Worm (Caenorhabditis elegans) whole organism, late embryonic: ENCODE data around the gene Y53C12B.7.

Experiments used
- K02D7.2 ChIP-seq: sonication (generic microtip); optimal IDR thresholded peaks from 2 replicates; lab custom pipeline; 2017; ENCODE audit warnings: mild to moderate bottlenecking, missing genetic modification characterization, missing compliant biosample characterization
- K09A11.1 ChIP-seq: sonication (generic microtip); optimal IDR thresholded peaks from 2 replicates; lab custom pipeline; 2017; ENCODE audit warnings: antibody characterized with exemption, mild to moderate bottlenecking, missing genetic modification characterization, missing compliant biosample characterization; ENCODE audit not compliant: insufficient read depth
- ama-1 ChIP-seq: fragments of 150-350 bp; optimal IDR thresholded peaks from 2 replicates; lab custom pipeline; 2014
- ceh-19 ChIP-seq: fragments of 200-800 bp; sonication (Bioruptor generic); optimal IDR thresholded peaks from 2 replicates; lab custom pipeline; 2018; ENCODE audit warnings: mild to moderate bottlenecking, missing genetic modification characterization, missing compliant biosample characterization
- ceh-2 ChIP-seq: sonication (generic microtip); optimal IDR thresholded peaks from 2 replicates; lab custom pipeline; 2016; ENCODE audit warnings: missing genotype, missing genetic modification characterization, missing compliant biosample characterization
- ceh-24 ChIP-seq: sonication (generic microtip); optimal IDR thresholded peaks from 2 replicates; lab custom pipeline; 2016; ENCODE audit warnings: mild to moderate bottlenecking, missing genetic modification characterization, missing compliant biosample characterization
- ceh-31 ChIP-seq: sonication (generic microtip); optimal IDR thresholded peaks from 2 replicates; lab custom pipeline; 2016; ENCODE audit warnings: missing genetic modification characterization, missing compliant biosample characterization
- ceh-34 ChIP-seq: sonication (generic microtip); optimal IDR thresholded peaks from 2 replicates; lab custom pipeline; 2016; ENCODE audit warnings: mild to moderate bottlenecking, missing genetic modification characterization, missing compliant biosample characterization
- ceh-45 ChIP-seq: fragments of 200-800 bp; sonication (Bioruptor generic); IDR thresholded peaks from 2 replicates; pipeline ENCODE4 v1.3.6; 2022; ENCODE audit warnings: missing genetic modification reagents, missing genetic modification characterization, missing compliant biosample characterization
- dve-1 ChIP-seq: sonication (generic microtip); optimal IDR thresholded peaks from 2 replicates; lab custom pipeline; 2017; ENCODE audit warnings: antibody characterized with exemption, mild to moderate bottlenecking, missing genetic modification characterization, missing compliant biosample characterization
- elt-2 ChIP-seq: sonication (generic microtip); optimal IDR thresholded peaks from 2 replicates; lab custom pipeline; 2016; ENCODE audit warnings: missing genetic modification reagents, missing genetic modification characterization, missing compliant biosample characterization
- fkh-10 ChIP-seq: fragments of 150-350 bp; optimal IDR thresholded peaks from 2 replicates; lab custom pipeline; 2014; ENCODE audit warnings: missing biosample characterization, missing genetic modification reagents, missing genetic modification characterization
- fkh-6 ChIP-seq: sonication (generic microtip); optimal IDR thresholded peaks from 2 replicates; lab custom pipeline; 2016; ENCODE audit warnings: missing genetic modification characterization, missing compliant biosample characterization
- hlh-13 ChIP-seq: fragments of 200-800 bp; sonication (Bioruptor generic); optimal IDR thresholded peaks from 2 replicates; lab custom pipeline; 2018; ENCODE audit warnings: mild to moderate bottlenecking, missing genetic modification characterization, missing compliant biosample characterization
- hlh-30 ChIP-seq: sonication (generic microtip); optimal IDR thresholded peaks from 2 replicates; lab custom pipeline; 2017; ENCODE audit warnings: antibody characterized with exemption, missing genetic modification characterization, missing compliant biosample characterization; ENCODE audit not compliant: insufficient read depth
- hlh-8 ChIP-seq: sonication (generic microtip); optimal IDR thresholded peaks from 2 replicates; lab custom pipeline; 2016; ENCODE audit warnings: missing genotype, missing genetic modification characterization, missing compliant biosample characterization
- lim-6 ChIP-seq: sonication (generic microtip); optimal IDR thresholded peaks from 2 replicates; lab custom pipeline; 2016; ENCODE audit warnings: missing genetic modification characterization, missing compliant biosample characterization
- lin-11 ChIP-seq: fragments of 200-800 bp; sonication (Bioruptor generic); optimal IDR thresholded peaks from 2 replicates; lab custom pipeline; 2018; ENCODE audit warnings: mild to moderate bottlenecking, missing genetic modification characterization, missing compliant biosample characterization
- mec-3 ChIP-seq: sonication (generic microtip); optimal IDR thresholded peaks from 2 replicates; lab custom pipeline; 2016; ENCODE audit warnings: borderline replicate concordance, missing genetic modification characterization, missing compliant biosample characterization
- nhr-11 ChIP-seq: fragments of 150-350 bp; optimal IDR thresholded peaks from 2 replicates; lab custom pipeline; 2014; ENCODE audit warnings: missing biosample characterization, missing genetic modification characterization
- nhr-232 ChIP-seq: sonication (generic microtip); optimal IDR thresholded peaks from 2 replicates; lab custom pipeline; 2016; ENCODE audit warnings: missing genetic modification characterization, missing compliant biosample characterization
- pag-3 ChIP-seq: sonication (generic microtip); optimal IDR thresholded peaks from 2 replicates; lab custom pipeline; 2016; ENCODE audit warnings: missing compliant biosample characterization, missing genetic modification characterization, borderline replicate concordance
- pat-9 ChIP-seq: fragments of 200-800 bp; sonication (Bioruptor generic); optimal IDR thresholded peaks from 2 replicates; lab custom pipeline; 2018; ENCODE audit warnings: mild to moderate bottlenecking, missing genetic modification characterization, moderate library complexity, missing compliant biosample characterization
- pha-2 ChIP-seq: sonication (generic microtip); optimal IDR thresholded peaks from 2 replicates; lab custom pipeline; 2017; ENCODE audit warnings: mild to moderate bottlenecking, missing genetic modification characterization, missing compliant biosample characterization
- pqm-1 ChIP-seq: sonication (generic microtip); optimal IDR thresholded peaks from 2 replicates; lab custom pipeline; 2016; ENCODE audit warnings: missing genetic modification characterization, missing compliant biosample characterization
- rnt-1 ChIP-seq: sonication (generic microtip); optimal IDR thresholded peaks from 2 replicates; lab custom pipeline; 2016; ENCODE audit warnings: missing genetic modification characterization, missing compliant biosample characterization
- sdc-2 ChIP-seq: sonication (generic microtip); optimal IDR thresholded peaks from 2 replicates; lab custom pipeline; 2016; ENCODE audit warnings: missing genotype, missing genetic modification characterization, missing compliant biosample characterization
- tbx-2 ChIP-seq: sonication (generic microtip); optimal IDR thresholded peaks from 2 replicates; lab custom pipeline; 2016; ENCODE audit warnings: missing genetic modification characterization, missing compliant biosample characterization
- tbx-7 ChIP-seq: sonication (generic microtip); optimal IDR thresholded peaks from 2 replicates; lab custom pipeline; 2016; ENCODE audit warnings: missing genotype, missing genetic modification characterization, missing compliant biosample characterization
- ttx-3 ChIP-seq: sonication (generic microtip); optimal IDR thresholded peaks from 2 replicates; lab custom pipeline; 2016; ENCODE audit warnings: missing genetic modification reagents, missing genetic modification characterization, missing compliant biosample characterization
- unc-3 ChIP-seq, 2 experiments: fragments of 200-800 bp in 1 of 2; sonication (Bioruptor generic) in 1 of 2; sonication (generic microtip) in 1 of 2; conservative IDR thresholded peaks in 1 of 2; optimal IDR thresholded peaks in 1 of 2; 2 replicates each; pipeline versions ENCODE4 v1.3.6 to Lab custom; 2016 to 2022; ENCODE audit warnings: missing compliant biosample characterization in 2 of 2, missing genetic modification characterization in 2 of 2, missing genetic modification reagents in 1 of 2
- unc-55 ChIP-seq: sonication (generic microtip); optimal IDR thresholded peaks from 2 replicates; lab custom pipeline; 2017; ENCODE audit warnings: missing biosample characterization, missing genetic modification reagents, missing genetic modification characterization
- unc-86 ChIP-seq: sonication (generic microtip); optimal IDR thresholded peaks from 2 replicates; lab custom pipeline; 2016; ENCODE audit warnings: missing genetic modification characterization, missing compliant biosample characterization
- zip-5 ChIP-seq: sonication (generic microtip); optimal IDR thresholded peaks from 2 replicates; lab custom pipeline; 2016; ENCODE audit warnings: missing genetic modification characterization, missing compliant biosample characterization

Y53C12B.7 gene

DNA sequence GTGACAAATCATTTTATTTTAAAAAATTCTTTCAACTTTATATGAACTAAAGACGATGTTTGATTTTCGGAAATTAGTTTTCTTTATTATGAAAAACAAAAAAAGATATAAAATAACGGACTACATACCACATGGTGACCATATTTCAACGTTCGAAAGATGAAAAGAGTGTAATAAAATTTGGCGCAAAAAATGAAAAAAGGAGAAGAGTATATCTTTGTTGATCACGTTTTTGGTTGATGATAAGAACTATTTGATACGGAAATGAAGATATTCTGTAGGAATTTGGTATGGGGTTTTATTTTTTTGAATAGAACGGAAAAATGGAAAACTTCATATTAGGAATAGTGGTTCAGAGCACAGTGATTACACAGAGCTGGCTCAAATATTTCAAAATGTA lies at the start of gene Y53C12B.7:
TSS of gene Y53C12B.7 (minus strand) at position 163 of the 400 bp plus-strand sequence.
- TF ChIP-seq hlh-8 (tag; lab: Kevin White, UChicago) (no peak), rnt-1 (tag; lab: Kevin White, UChicago) (no peak), unc-86 (tag; lab: Kevin White, UChicago) (no peak), unc-55 (GFP tag; lab: Kevin White, UChicago) (no peak), fkh-10 (GFP tag; lab: Kevin White, UChicago) (no peak), ceh-31 (tag; lab: Kevin White, UChicago) (no peak), fkh-6 (tag; lab: Kevin White, UChicago) (no peak), pha-2 (tag; lab: Kevin White, UChicago) (no peak), K02D7.2 (no peak), lim-6 (tag; lab: Kevin White, UChicago) (no peak), lin-11 (tag; lab: Kevin White, UChicago) (no peak), nhr-11 (tag; lab: Kevin White, UChicago) (no peak), pag-3 (tag; lab: Kevin White, UChicago) (no peak), ama-1 (no peak), tbx-7 (tag; lab: Kevin White, UChicago) (no peak), ceh-19 (GFP tag; lab: Kevin White, UChicago) (no peak), ceh-34 (no peak), hlh-30 (tag; lab: Kevin White, UChicago) (no peak), ceh-24 (tag; lab: Kevin White, UChicago) (no peak), ceh-45 (GFP tag; lab: Robert Waterston, UW) (no peak)

DNA sequence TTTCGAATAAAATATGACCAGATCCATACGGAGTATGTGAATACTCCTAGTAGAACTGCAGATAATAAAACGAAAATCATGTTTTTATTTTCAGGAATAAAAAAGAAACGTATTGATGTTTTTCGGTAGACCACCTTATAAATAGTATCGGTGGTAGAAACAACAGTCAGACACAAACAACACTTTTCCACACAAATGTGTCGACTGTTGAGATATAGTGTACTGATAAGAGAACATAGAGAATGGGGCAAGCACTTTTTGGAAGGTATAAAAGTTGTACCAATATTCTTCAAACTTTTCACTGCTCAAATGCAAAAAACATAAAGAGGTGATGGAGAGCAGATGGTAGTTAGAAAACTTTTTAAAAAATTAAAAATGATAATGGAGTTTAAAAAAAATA lies 49.6 kb upstream of the Y53C12B.7 start, which contains the start of gene cyp-13A6:
TSS of gene cyp-13A6 (minus strand) at position 180 of the 400 bp plus-strand sequence.
- TF ChIP-seq elt-2 (tag; lab: Kevin White, UChicago), result no peak
- no peak for TF ChIP-seq mec-3 (tag; lab: Kevin White, UChicago)
- no peak for TF ChIP-seq pat-9 (tag; lab: Kevin White, UChicago)
- TF ChIP-seq ama-1, result no peak
- TF ChIP-seq zip-5 (tag; lab: Kevin White, UChicago), result no peak
- TF ChIP-seq hlh-8 (tag; lab: Kevin White, UChicago), result no peak
- TF ChIP-seq unc-86 (tag; lab: Kevin White, UChicago), result no peak
- TF ChIP-seq hlh-13 (GFP tag; lab: Kevin White, UChicago), result no peak
- no peak for TF ChIP-seq ceh-45 (GFP tag; lab: Robert Waterston, UW)
- TF ChIP-seq nhr-232 (tag; lab: Kevin White, UChicago), result no peak
- no peak for TF ChIP-seq ceh-2 (tag; lab: Kevin White, UChicago)
- no peak for TF ChIP-seq unc-3 (GFP tag; conservative IDR thresholded peaks at IDR 0.05; lab: Robert Waterston, UW)
- TF ChIP-seq unc-3 (tag; optimal IDR thresholded peaks at IDR 0.05; lab: Kevin White, UChicago), result no peak
- TF ChIP-seq unc-55 (GFP tag; lab: Kevin White, UChicago), result no peak

DNA sequence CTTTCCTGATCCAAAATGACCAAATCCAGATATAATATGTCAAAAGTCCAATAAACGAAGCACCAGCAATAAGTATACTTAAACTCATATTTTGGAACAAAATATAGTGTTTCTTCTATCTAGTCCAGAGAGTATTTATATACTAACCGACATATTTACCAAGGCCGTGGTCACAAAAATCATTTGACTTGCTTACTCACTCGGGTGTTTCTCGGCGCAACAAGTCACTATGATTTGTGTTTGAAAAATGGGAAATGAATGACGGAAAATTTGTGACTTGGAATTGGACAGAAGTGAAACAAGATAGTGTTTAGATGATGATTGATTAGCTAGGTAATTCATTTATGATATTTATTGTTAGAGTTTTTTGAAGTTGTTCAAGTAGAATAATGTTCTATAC lies 47.2 kb upstream of the Y53C12B.7 start, which contains the start of gene cyp-13A5:
TSS of gene cyp-13A5 (minus strand) at position 112 of the 400 bp plus-strand sequence.
- TF ChIP-seq pag-3 (tag; lab: Kevin White, UChicago) (no peak), lim-6 (tag; lab: Kevin White, UChicago) (no peak)
- TF ChIP-seq, all 69 proteins: peak for 0

DNA sequence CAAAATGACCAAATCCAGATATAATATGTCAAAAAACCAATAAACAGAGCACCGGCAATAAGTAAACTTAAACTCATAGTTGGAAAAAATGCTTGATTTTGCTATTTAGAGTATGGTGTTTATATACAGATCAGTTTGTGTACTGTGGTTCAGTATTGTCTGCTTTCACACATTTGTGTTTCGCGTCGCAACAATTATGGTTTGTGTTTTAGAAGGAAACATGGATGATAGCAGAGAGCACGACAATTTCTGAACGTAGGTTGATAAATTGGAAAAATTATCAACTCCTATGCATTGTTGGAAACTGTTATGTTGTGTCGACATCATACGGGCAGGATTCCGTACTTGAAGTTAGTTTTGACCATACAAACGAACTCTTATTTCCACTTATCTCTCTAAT lies 44.6 kb upstream of the Y53C12B.7 start, which contains the start of gene cyp-13A4:
TSS of gene cyp-13A4 (minus strand) at position 77 of the 400 bp plus-strand sequence.
- TF ChIP-seq ceh-45 (GFP tag; lab: Robert Waterston, UW), result no peak
- TF ChIP-seq mec-3 (tag; lab: Kevin White, UChicago), result no peak
- TF ChIP-seq K09A11.1 (tag; lab: Kevin White, UChicago), result no peak
- TF ChIP-seq pqm-1 (tag; lab: Kevin White, UChicago), result no peak

DNA sequence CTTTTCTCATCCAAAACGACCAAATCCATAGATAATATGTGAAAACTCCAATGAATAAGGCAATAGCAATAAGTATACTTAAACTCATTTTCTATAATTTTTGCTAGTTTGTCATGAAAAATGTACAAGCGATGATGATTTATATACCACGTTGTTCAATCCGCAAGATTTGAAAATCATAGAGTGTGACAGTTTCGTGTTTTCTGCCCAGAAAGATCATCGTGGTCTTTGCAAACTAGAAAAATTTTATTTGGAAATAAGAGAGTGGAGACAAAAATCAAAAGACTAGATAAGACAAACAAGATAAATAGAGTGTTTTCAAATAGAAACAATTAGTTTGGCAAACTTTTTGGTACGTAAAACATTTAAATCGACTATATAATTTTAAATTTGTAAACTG lies 40.2 kb upstream of the Y53C12B.7 start, which contains the start of gene cyp-13A3:
TSS of gene cyp-13A3 (minus strand) at position 101 of the 400 bp plus-strand sequence.
- TF ChIP-seq pat-9 (tag; lab: Kevin White, UChicago) (no peak), tbx-2 (tag; lab: Kevin White, UChicago) (no peak), ceh-19 (GFP tag; lab: Kevin White, UChicago) (no peak), dve-1 (tag; lab: Kevin White, UChicago) (no peak), ttx-3 (no peak), lim-6 (tag; lab: Kevin White, UChicago) (no peak), elt-2 (tag; lab: Kevin White, UChicago) (no peak), tbx-7 (tag; lab: Kevin White, UChicago) (no peak), sdc-2 (no peak), ceh-24 (tag; lab: Kevin White, UChicago) (no peak)
